Worm (Caenorhabditis elegans): ENCODE measurements around the gene thoc-2.

Gene thoc-2

ce11 chrIII:6344737-6345136, 23.1 kb upstream of the thoc-2 start (continued):
- TF ChIP-seq crh-2 (tag; optimal IDR thresholded peaks at IDR 0.05): peak; percentile 90

ce11 chrIII:6345968-6346498, 21.8 kb upstream of the thoc-2 start, which contains the start of the genes trmt-10C.2 and C56G2.22:
Gene trmt-10C.2 (plus strand): TSS chrIII:6346281.
Gene C56G2.22 (plus strand): TSS chrIII:6346448.
- TF ChIP-seq C34F6.9 (tag; optimal IDR thresholded peaks at IDR 0.05): peak; percentile 1
- no peak for TF ChIP-seq Y55F3AM.14 (GFP tag; optimal IDR thresholded peaks at IDR 0.05)
- TF ChIP-seq sem-4 (tag; optimal IDR thresholded peaks at IDR 0.05): no peak

- TF ChIP-seq lsy-2 (tag; optimal IDR thresholded peaks at IDR 0.05): peak; percentile 12 to 64
- TF ChIP-seq ceh-16 (tag; optimal IDR thresholded peaks at IDR 0.05): no peak
- TF ChIP-seq unc-55 (GFP tag; optimal IDR thresholded peaks at IDR 0.05): peak; percentile 6
- TF ChIP-seq dmd-4 (tag; optimal IDR thresholded peaks at IDR 0.05): no peak
- TF ChIP-seq nhr-21 (tag; optimal IDR thresholded peaks at IDR 0.05): no peak
- TF ChIP-seq F13H6.1 (tag; optimal IDR thresholded peaks at IDR 0.05): peak; percentile 57
- peak in 1 of 2 experiments; percentile 75 for TF ChIP-seq mdl-1 (tag; optimal IDR thresholded peaks at IDR 0.05)
- no peak for TF ChIP-seq ama-1 (optimal IDR thresholded peaks at IDR 0.05)
- TF ChIP-seq sma-9 (GFP tag; optimal IDR thresholded peaks at IDR 0.05): peak; percentile 44
- TF ChIP-seq sma-9 (tag; optimal IDR thresholded peaks at IDR 0.05): no peak
- peak; percentile 53 for TF ChIP-seq C34F6.9 (tag; optimal IDR thresholded peaks at IDR 0.05)
- TF ChIP-seq nhr-129 (tag; optimal IDR thresholded peaks at IDR 0.05): peak; percentile 43
- TF ChIP-seq zag-1 (tag; optimal IDR thresholded peaks at IDR 0.05): peak; percentile 35
- peak; percentile 60 for TF ChIP-seq crh-2 (tag; optimal IDR thresholded peaks at IDR 0.05)
- TF ChIP-seq sem-4 (tag; optimal IDR thresholded peaks at IDR 0.05): peak; percentile 55
- no peak for TF ChIP-seq nhr-77 (tag; optimal IDR thresholded peaks at IDR 0.05)
Observed at ce11 chrIII:6348578-6348977, 19.3 kb upstream of the thoc-2 start.

ce11 chrIII:6350424-6350823, 17.4 kb upstream of the thoc-2 start:
- TF ChIP-seq unc-55 (GFP tag; optimal IDR thresholded peaks at IDR 0.05) (no peak), mbf-1 (tag; optimal IDR thresholded peaks at IDR 0.05) (no peak), sma-9 (GFP tag; optimal IDR thresholded peaks at IDR 0.05) (peak; percentile 47), sma-9 (tag; optimal IDR thresholded peaks at IDR 0.05) (no peak), F13H6.1 (tag; optimal IDR thresholded peaks at IDR 0.05) (no peak), nhr-25 (tag; optimal IDR thresholded peaks at IDR 0.05) (no peak), nhr-12 (tag; optimal IDR thresholded peaks at IDR 0.05) (no peak), nhr-129 (tag; optimal IDR thresholded peaks at IDR 0.05) (no peak), lsy-2 (tag; optimal IDR thresholded peaks at IDR 0.05) (peak in 1 of 2 experiments; percentile 18), R02D3.7 (tag; optimal IDR thresholded peaks at IDR 0.05) (no peak), nhr-23 (tag; optimal IDR thresholded peaks at IDR 0.05) (no peak), nhr-77 (tag; optimal IDR thresholded peaks at IDR 0.05) (no peak)

- TF ChIP-seq zag-1 (tag; optimal IDR thresholded peaks at IDR 0.05) (peak; percentile 58), fos-1 (tag; optimal IDR thresholded peaks at IDR 0.05) (no peak), ztf-1 (GFP tag; conservative IDR thresholded peaks at IDR 0.05) (no peak), nhr-10 (tag; optimal IDR thresholded peaks at IDR 0.05) (no peak), unc-62 (GFP tag; optimal IDR thresholded peaks at IDR 0.05) (no peak), unc-55 (GFP tag; optimal IDR thresholded peaks at IDR 0.05) (peak; percentile 12), alr-1 (tag; optimal IDR thresholded peaks at IDR 0.05) (no peak), nhr-237 (tag; optimal IDR thresholded peaks at IDR 0.05) (no peak), nhr-11 (tag; optimal IDR thresholded peaks at IDR 0.05) (no peak), nhr-129 (tag; optimal IDR thresholded peaks at IDR 0.05) (peak; percentile 24), aly-2 (tag; optimal IDR thresholded peaks at IDR 0.05) (no peak), mbf-1 (tag; optimal IDR thresholded peaks at IDR 0.05) (no peak)
Observed at ce11 chrIII:6351438-6351837, 16.4 kb upstream of the thoc-2 start.

- TF ChIP-seq crh-2 (tag; optimal IDR thresholded peaks at IDR 0.05) (peak; percentile 33), nhr-21 (tag; optimal IDR thresholded peaks at IDR 0.05) (no peak), egl-27 (tag; optimal IDR thresholded peaks at IDR 0.05) (no peak), C34F6.9 (tag; optimal IDR thresholded peaks at IDR 0.05) (peak; percentile 66), F13H6.1 (tag; optimal IDR thresholded peaks at IDR 0.05) (peak; percentile 47), sem-4 (tag; optimal IDR thresholded peaks at IDR 0.05) (peak; percentile 42), nhr-77 (tag; optimal IDR thresholded peaks at IDR 0.05) (no peak), nhr-6 (tag; optimal IDR thresholded peaks at IDR 0.05) (peak; percentile 18), sma-9 (GFP tag; optimal IDR thresholded peaks at IDR 0.05) (peak; percentile 52), sma-9 (tag; optimal IDR thresholded peaks at IDR 0.05) (no peak), ztf-1 (GFP tag; conservative IDR thresholded peaks at IDR 0.05) (no peak), ama-1 (optimal IDR thresholded peaks at IDR 0.05) (peak; percentile 27), nhr-23 (tag; optimal IDR thresholded peaks at IDR 0.05) (no peak), Y55F3AM.14 (GFP tag; optimal IDR thresholded peaks at IDR 0.05) (no peak), R02D3.7 (tag; optimal IDR thresholded peaks at IDR 0.05) (no peak), mab-5 (tag; optimal IDR thresholded peaks at IDR 0.05) (no peak), mbf-1 (tag; optimal IDR thresholded peaks at IDR 0.05) (no peak), elt-3 (tag; optimal IDR thresholded peaks at IDR 0.05) (no peak), unc-55 (GFP tag; optimal IDR thresholded peaks at IDR 0.05) (peak; percentile 34), ztf-11 (tag; optimal IDR thresholded peaks at IDR 0.05) (no peak), gmeb-1 (tag; optimal IDR thresholded peaks at IDR 0.05) (no peak), ceh-16 (tag; optimal IDR thresholded peaks at IDR 0.05) (no peak), fos-1 (tag; optimal IDR thresholded peaks at IDR 0.05) (no peak), nhr-11 (tag; optimal IDR thresholded peaks at IDR 0.05) (no peak), sma-3 (GFP tag; optimal IDR thresholded peaks at IDR 0.05) (no peak), nhr-25 (tag; optimal IDR thresholded peaks at IDR 0.05) (no peak), nhr-129 (tag; optimal IDR thresholded peaks at IDR 0.05) (peak; percentile 30), lin-39 (tag; optimal IDR thresholded peaks at IDR 0.05) (no peak), zag-1 (tag; optimal IDR thresholded peaks at IDR 0.05) (peak; percentile 65), dmd-4 (tag; optimal IDR thresholded peaks at IDR 0.05) (no peak), lsy-2 (tag; optimal IDR thresholded peaks at IDR 0.05) (peak in 1 of 2 experiments; percentile 43)
Observed at ce11 chrIII:6352459-6352858, 15.4 kb upstream of the thoc-2 start.
